Worm (Caenorhabditis elegans) whole organism, L4/young adult: ENCODE measurements around the gene Y38E10A.8.

Experiments
- W03F9.2 ChIP-seq: fragments of 150-350 bp; optimal IDR thresholded peaks from 2 replicates; lab custom pipeline; 2014; ENCODE audit warnings: missing biosample characterization, missing genetic modification characterization
- dao-5 ChIP-seq: sonication (generic microtip); optimal IDR thresholded peaks from 2 replicates; lab custom pipeline; 2016; ENCODE audit warnings: missing genotype, missing genetic modification characterization, moderate library complexity, missing compliant biosample characterization
- him-1 ChIP-seq: sonication (generic microtip); optimal IDR thresholded peaks from 2 replicates; lab custom pipeline; 2016; ENCODE audit warnings: missing genotype, missing genetic modification reagents, missing genetic modification characterization, missing compliant biosample characterization

DNA sequence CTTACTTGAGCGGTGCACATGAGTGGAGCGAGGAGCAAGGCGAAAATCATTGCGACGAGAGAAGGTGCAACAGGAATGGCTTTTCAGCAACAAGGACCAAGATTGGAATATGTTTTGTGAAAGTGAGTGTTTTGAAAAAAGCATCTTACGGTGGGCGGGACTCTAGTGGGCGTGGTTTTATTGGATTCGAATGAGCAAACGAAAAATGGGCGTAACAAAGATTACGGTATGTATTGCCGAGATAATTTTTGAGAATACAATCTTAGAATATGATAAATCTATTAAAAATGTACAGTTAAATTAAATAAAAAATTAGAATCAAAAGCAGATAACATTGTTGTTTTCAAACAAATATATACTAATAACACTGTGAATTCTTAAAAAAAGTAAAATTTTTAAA lies 46.8 kb upstream of the Y38E10A.8 start, which contains the start of gene F49C5.12:
- TF ChIP-seq W03F9.2 (tag; lab: Kevin White, UChicago), result no peak
- no peak for TF ChIP-seq dao-5 (tag; lab: Kevin White, UChicago)
- TF ChIP-seq him-1 (tag; lab: Kevin White, UChicago), result no peak
